Fruit fly (Drosophila melanogaster): ENCODE data around the gene Ppn.

The Ppn gene

dm6 chr3R:28582629-28583028 is 42.5 kb upstream of the Ppn start:
- peak; percentile 87 for TF ChIP-seq Dfd (GFP tag; optimal IDR thresholded peaks at IDR 0.05)
- no peak for TF ChIP-seq br (GFP tag; optimal IDR thresholded peaks at IDR 0.05)

dm6 chr3R:28580540-28581095 is 40.5 kb upstream of the Ppn start:
- TF ChIP-seq brk (GFP tag; optimal IDR thresholded peaks at IDR 0.05), result no peak
- no peak for TF ChIP-seq h (GFP tag; optimal IDR thresholded peaks at IDR 0.05)
- TF ChIP-seq dl (GFP tag; optimal IDR thresholded peaks at IDR 0.05; ENCODE audit: insufficient read depth in 1 of 2, partially characterized antibody in 2 of 2), result no peak
- TF ChIP-seq pan (optimal IDR thresholded peaks at IDR 0.05), result no peak
- TF ChIP-seq sage (GFP tag; optimal IDR thresholded peaks at IDR 0.05), result no peak
- no peak for TF ChIP-seq lola (GFP tag; optimal IDR thresholded peaks at IDR 0.05)
- TF ChIP-seq Sp1 (GFP tag; optimal IDR thresholded peaks at IDR 0.05), result no peak

dm6 chr3R:28580013-28580412 is 39.9 kb upstream of the Ppn start:
- TF ChIP-seq Hr78 (GFP tag; optimal IDR thresholded peaks at IDR 0.05) (no peak), HLH106 (tag; optimal IDR thresholded peaks at IDR 0.05) (no peak), lola (GFP tag; optimal IDR thresholded peaks at IDR 0.05) (no peak), rgr (GFP tag; optimal IDR thresholded peaks at IDR 0.05) (no peak), Dfd (GFP tag; optimal IDR thresholded peaks at IDR 0.05) (no peak), sage (GFP tag; optimal IDR thresholded peaks at IDR 0.05) (no peak), brk (GFP tag; optimal IDR thresholded peaks at IDR 0.05) (no peak), Rel (GFP tag; optimal IDR thresholded peaks at IDR 0.05) (no peak), Rel (tag; optimal IDR thresholded peaks at IDR 0.05) (no peak), foxo (GFP tag; optimal IDR thresholded peaks at IDR 0.05) (no peak), dmrt93B (GFP tag; optimal IDR thresholded peaks at IDR 0.05) (no peak), CG32264 (GFP tag; optimal IDR thresholded peaks at IDR 0.05) (no peak), Abd-B (GFP tag; optimal IDR thresholded peaks at IDR 0.05) (no peak), Dif (GFP tag; optimal IDR thresholded peaks at IDR 0.05; ENCODE audit: partially characterized antibody) (no peak), jim (GFP tag; optimal IDR thresholded peaks at IDR 0.05) (no peak), Hnf4 (GFP tag; optimal IDR thresholded peaks at IDR 0.05) (no peak)

dm6 chr3R:28579501-28579900 is 39.4 kb upstream of the Ppn start:
- TF ChIP-seq Sp1 (GFP tag; optimal IDR thresholded peaks at IDR 0.05), result no peak
- no peak for TF ChIP-seq tai (GFP tag; optimal IDR thresholded peaks at IDR 0.05)
- TF ChIP-seq CrebA (GFP tag; optimal IDR thresholded peaks at IDR 0.05; ENCODE audit: borderline replicate concordance), result no peak
- TF ChIP-seq Myc (optimal IDR thresholded peaks at IDR 0.05), result no peak
- no peak for TF ChIP-seq Mio (GFP tag; optimal IDR thresholded peaks at IDR 0.05)
- TF ChIP-seq foxo (GFP tag; optimal IDR thresholded peaks at IDR 0.05), result no peak
- TF ChIP-seq h (GFP tag; optimal IDR thresholded peaks at IDR 0.05), result no peak
- TF ChIP-seq br (GFP tag; optimal IDR thresholded peaks at IDR 0.05), result no peak
- TF ChIP-seq lola (GFP tag; optimal IDR thresholded peaks at IDR 0.05), result no peak
- no peak for TF ChIP-seq Jra (GFP tag; optimal IDR thresholded peaks at IDR 0.05)
- no peak for TF ChIP-seq N (GFP tag; optimal IDR thresholded peaks at IDR 0.05)
- no peak for TF ChIP-seq CG32264 (GFP tag; optimal IDR thresholded peaks at IDR 0.05)
- no peak for TF ChIP-seq Abd-B (GFP tag; optimal IDR thresholded peaks at IDR 0.05)
- no peak for TF ChIP-seq dmrt93B (GFP tag; optimal IDR thresholded peaks at IDR 0.05)
- TF ChIP-seq jim (GFP tag; optimal IDR thresholded peaks at IDR 0.05), result no peak
- TF ChIP-seq woc (GFP tag; optimal IDR thresholded peaks at IDR 0.05), result no peak
- TF ChIP-seq Rel (GFP tag; optimal IDR thresholded peaks at IDR 0.05), result no peak
- TF ChIP-seq Rel (tag; optimal IDR thresholded peaks at IDR 0.05), result no peak
- no peak for TF ChIP-seq OdsH (GFP tag; optimal IDR thresholded peaks at IDR 0.05)

dm6 chr3R:28576838-28577237 is 36.7 kb upstream of the Ppn start:
- TF ChIP-seq sv (GFP tag; optimal IDR thresholded peaks at IDR 0.05) (no peak), Rel (GFP tag; optimal IDR thresholded peaks at IDR 0.05) (no peak), Rel (tag; optimal IDR thresholded peaks at IDR 0.05) (no peak), dmrt93B (GFP tag; optimal IDR thresholded peaks at IDR 0.05) (no peak), lola (GFP tag; optimal IDR thresholded peaks at IDR 0.05) (no peak), woc (GFP tag; optimal IDR thresholded peaks at IDR 0.05) (no peak), HLH106 (tag; optimal IDR thresholded peaks at IDR 0.05) (no peak), usp (GFP tag; optimal IDR thresholded peaks at IDR 0.05) (no peak), Hr83 (GFP tag; optimal IDR thresholded peaks at IDR 0.05; ENCODE audit: poor library complexity, severe bottlenecking) (no peak), CrebA (GFP tag; optimal IDR thresholded peaks at IDR 0.05; ENCODE audit: borderline replicate concordance) (no peak), sage (GFP tag; optimal IDR thresholded peaks at IDR 0.05) (no peak), h (GFP tag; optimal IDR thresholded peaks at IDR 0.05) (no peak)
